Worm (Caenorhabditis elegans) whole organism, late embryonic: Measurements from ENCODE around the gene snt-5.

Source experiments
- ceh-14 ChIP-seq: sonication (generic microtip); optimal IDR thresholded peaks from 2 replicates; lab custom pipeline; 2016; ENCODE audit warnings: missing genotype, missing genetic modification characterization, missing compliant biosample characterization
- ceh-19 ChIP-seq: fragments of 200-800 bp; sonication (Bioruptor generic); optimal IDR thresholded peaks from 2 replicates; lab custom pipeline; 2018; ENCODE audit warnings: mild to moderate bottlenecking, missing genetic modification characterization, missing compliant biosample characterization
- ceh-48 ChIP-seq: sonication (generic microtip); optimal IDR thresholded peaks from 2 replicates; lab custom pipeline; 2016; ENCODE audit warnings: missing genetic modification characterization, inconsistent platforms, missing compliant biosample characterization
- eyg-1 ChIP-seq: sonication (generic microtip); optimal IDR thresholded peaks from 2 replicates; lab custom pipeline; 2016; ENCODE audit warnings: missing genotype, missing genetic modification characterization, missing compliant biosample characterization
- hlh-30 ChIP-seq: sonication (generic microtip); optimal IDR thresholded peaks from 2 replicates; lab custom pipeline; 2017; ENCODE audit warnings: antibody characterized with exemption, missing genetic modification characterization, missing compliant biosample characterization; ENCODE audit not compliant: insufficient read depth
- lin-11 ChIP-seq: fragments of 200-800 bp; sonication (Bioruptor generic); optimal IDR thresholded peaks from 2 replicates; lab custom pipeline; 2018; ENCODE audit warnings: mild to moderate bottlenecking, missing genetic modification characterization, missing compliant biosample characterization
- mec-3 ChIP-seq: sonication (generic microtip); optimal IDR thresholded peaks from 2 replicates; lab custom pipeline; 2016; ENCODE audit warnings: borderline replicate concordance, missing genetic modification characterization, missing compliant biosample characterization
- nhr-11 ChIP-seq: fragments of 150-350 bp; optimal IDR thresholded peaks from 2 replicates; lab custom pipeline; 2014; ENCODE audit warnings: missing biosample characterization, missing genetic modification characterization
- pha-2 ChIP-seq: sonication (generic microtip); optimal IDR thresholded peaks from 2 replicates; lab custom pipeline; 2017; ENCODE audit warnings: mild to moderate bottlenecking, missing genetic modification characterization, missing compliant biosample characterization
- pha-4 ChIP-seq: fragments of 150-350 bp; optimal IDR thresholded peaks from 2 replicates; lab custom pipeline; 2018; ENCODE audit warnings: missing biosample characterization, missing genetic modification reagents, missing genetic modification characterization
- pqm-1 ChIP-seq: sonication (generic microtip); optimal IDR thresholded peaks from 2 replicates; lab custom pipeline; 2016; ENCODE audit warnings: missing genetic modification characterization, missing compliant biosample characterization
- ref-2 ChIP-seq: sonication (generic microtip); optimal IDR thresholded peaks from 2 replicates; lab custom pipeline; 2016; ENCODE audit warnings: missing genetic modification characterization, missing compliant biosample characterization
- rnt-1 ChIP-seq: sonication (generic microtip); optimal IDR thresholded peaks from 2 replicates; lab custom pipeline; 2016; ENCODE audit warnings: missing genetic modification characterization, missing compliant biosample characterization
- unc-55 ChIP-seq: sonication (generic microtip); optimal IDR thresholded peaks from 2 replicates; lab custom pipeline; 2017; ENCODE audit warnings: missing biosample characterization, missing genetic modification reagents, missing genetic modification characterization

DNA sequence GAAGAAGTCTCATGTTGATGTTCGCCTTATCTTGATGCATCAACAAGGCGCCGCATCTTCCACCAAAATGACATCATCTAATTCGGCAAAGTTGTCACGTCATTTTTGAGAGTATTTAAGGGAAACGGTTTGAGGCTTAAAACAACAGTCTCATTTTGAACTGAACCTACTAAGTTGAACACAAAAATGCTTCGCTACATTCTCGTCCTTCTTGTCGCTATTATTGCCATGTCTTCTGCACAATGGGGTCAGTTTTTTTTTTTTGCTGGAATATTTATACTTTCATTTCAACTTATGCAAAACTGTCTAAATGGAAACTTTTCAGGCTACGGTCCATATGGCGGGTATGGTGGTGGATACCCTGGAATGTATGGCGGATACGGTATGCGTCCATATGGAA, 35.7 kb upstream of the snt-5 start, which contains the start of gene cnc-4:
- TF ChIP-seq ref-2 (tag; lab: Kevin White, UChicago) = no peak
- no peak for TF ChIP-seq rnt-1 (tag; lab: Kevin White, UChicago)
- no peak for TF ChIP-seq pha-2 (tag; lab: Kevin White, UChicago)
- no peak for TF ChIP-seq ceh-14 (tag; lab: Kevin White, UChicago)
- no peak for TF ChIP-seq lin-11 (tag; lab: Kevin White, UChicago)
- TF ChIP-seq eyg-1 (tag; lab: Kevin White, UChicago) = no peak
- no peak for TF ChIP-seq pqm-1 (tag; lab: Kevin White, UChicago)
- TF ChIP-seq ceh-19 (GFP tag; lab: Kevin White, UChicago) = no peak
- TF ChIP-seq ceh-48 (tag; lab: Kevin White, UChicago) = no peak
- no peak for TF ChIP-seq pha-4
- no peak for TF ChIP-seq unc-55 (GFP tag; lab: Kevin White, UChicago)
- no peak for TF ChIP-seq hlh-30
- TF ChIP-seq mec-3 (tag; lab: Kevin White, UChicago) = no peak
- no peak for TF ChIP-seq nhr-11 (tag; lab: Kevin White, UChicago)
